Fruit fly (Drosophila melanogaster): Measurements from ENCODE around the gene Nsf2.

The Nsf2 gene

dm6 chr3R:13811737-13812136, 26.1 kb downstream of the Nsf2 start:
- TF ChIP-seq Hr38 (GFP tag; optimal IDR thresholded peaks at IDR 0.05): no peak
- no peak for TF ChIP-seq fd59A (GFP tag; optimal IDR thresholded peaks at IDR 0.05)
- no peak for TF ChIP-seq CG3919 (GFP tag; optimal IDR thresholded peaks at IDR 0.05)
- no peak for TF ChIP-seq Eip93F (GFP tag; optimal IDR thresholded peaks at IDR 0.05)
- TF ChIP-seq Ets21C (GFP tag; optimal IDR thresholded peaks at IDR 0.05): no peak
- no peak for TF ChIP-seq achi (GFP tag; optimal IDR thresholded peaks at IDR 0.05)
- TF ChIP-seq pdm3 (GFP tag; optimal IDR thresholded peaks at IDR 0.05): no peak
- TF ChIP-seq CG6808 (GFP tag; optimal IDR thresholded peaks at IDR 0.05): no peak
- no peak for TF ChIP-seq CG11902 (GFP tag; optimal IDR thresholded peaks at IDR 0.05)
- no peak for TF ChIP-seq CG10669 (GFP tag; optimal IDR thresholded peaks at IDR 0.05)
- no peak for TF ChIP-seq cyc (GFP tag; optimal IDR thresholded peaks at IDR 0.05)
- no peak for TF ChIP-seq Gug (GFP tag; IDR thresholded peaks at IDR 0.05)
- no peak for TF ChIP-seq Hr39 (GFP tag; optimal IDR thresholded peaks at IDR 0.05)
- no peak for TF ChIP-seq vri (GFP tag; optimal IDR thresholded peaks at IDR 0.05)
- TF ChIP-seq fkh (GFP tag; optimal IDR thresholded peaks at IDR 0.05): no peak

DNA sequence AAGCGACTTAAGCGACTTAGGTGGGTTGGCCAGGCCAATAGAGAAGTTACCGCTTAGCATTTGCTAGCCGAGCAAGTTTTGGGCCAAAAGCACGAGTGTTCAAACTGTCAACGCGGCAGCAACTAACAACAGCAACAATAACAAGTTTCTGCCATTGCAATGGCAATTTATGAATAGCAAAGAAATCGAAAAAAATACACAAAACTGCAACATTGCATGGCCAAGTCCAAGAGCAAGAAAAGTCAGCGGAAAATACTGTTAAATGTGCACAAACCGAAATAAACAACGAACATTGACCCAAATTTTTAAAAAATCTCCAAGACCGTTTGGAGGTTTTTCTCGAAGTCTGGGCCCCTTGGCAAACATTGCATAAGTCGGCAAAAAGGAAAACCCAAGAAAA, 27.5 kb downstream of the Nsf2 start:
- TF ChIP-seq dsx (GFP tag; optimal IDR thresholded peaks at IDR 0.05; ENCODE audit: poor library complexity, severe bottlenecking) (no peak), CG3919 (GFP tag; optimal IDR thresholded peaks at IDR 0.05) (no peak), CG31627 (GFP tag; optimal IDR thresholded peaks at IDR 0.05) (no peak), Smox (GFP tag; optimal IDR thresholded peaks at IDR 0.05) (no peak), Sox14 (GFP tag; optimal IDR thresholded peaks at IDR 0.05) (no peak), Ets96B (tag; optimal IDR thresholded peaks at IDR 0.05) (no peak), CG11294 (GFP tag; IDR thresholded peaks at IDR 0.05) (no peak), cyc (GFP tag; optimal IDR thresholded peaks at IDR 0.05) (no peak), CG10631 (GFP tag; optimal IDR thresholded peaks at IDR 0.05) (no peak), acj6 (GFP tag; optimal IDR thresholded peaks at IDR 0.05) (no peak), salr (GFP tag; optimal IDR thresholded peaks at IDR 0.05) (no peak), CG16779 (tag; optimal IDR thresholded peaks at IDR 0.05) (no peak)

dm6 chr3R:13809261-13809660, 28.5 kb downstream of the Nsf2 start:
- TF ChIP-seq net (GFP tag; optimal IDR thresholded peaks at IDR 0.05): no peak
- no peak for TF ChIP-seq fkh (GFP tag; optimal IDR thresholded peaks at IDR 0.05)
- no peak for TF ChIP-seq Gug (GFP tag; IDR thresholded peaks at IDR 0.05)
- no peak for TF ChIP-seq cyc (GFP tag; optimal IDR thresholded peaks at IDR 0.05)
- no peak for TF ChIP-seq CG8632 (GFP tag; optimal IDR thresholded peaks at IDR 0.05)
- no peak for TF ChIP-seq svp (GFP tag)
- TF ChIP-seq salr (GFP tag; optimal IDR thresholded peaks at IDR 0.05): no peak
- no peak for TF ChIP-seq CG3032 (tag; optimal IDR thresholded peaks at IDR 0.05)
- no peak for TF ChIP-seq Sox14 (GFP tag; optimal IDR thresholded peaks at IDR 0.05)
- no peak for TF ChIP-seq dac (GFP tag; optimal IDR thresholded peaks at IDR 0.05)
- TF ChIP-seq CG10631 (GFP tag; optimal IDR thresholded peaks at IDR 0.05): no peak
- no peak for TF ChIP-seq Ets21C (GFP tag; optimal IDR thresholded peaks at IDR 0.05)
- no peak for TF ChIP-seq Eip78C (GFP tag)
- no peak for TF ChIP-seq CG4318 (GFP tag; optimal IDR thresholded peaks at IDR 0.05)
- TF ChIP-seq dsx (GFP tag; optimal IDR thresholded peaks at IDR 0.05; ENCODE audit: poor library complexity, severe bottlenecking): no peak
- no peak for TF ChIP-seq esn (GFP tag; optimal IDR thresholded peaks at IDR 0.05)
- TF ChIP-seq lz (GFP tag; optimal IDR thresholded peaks at IDR 0.05): no peak
- TF ChIP-seq CG9139 (GFP tag; optimal IDR thresholded peaks at IDR 0.05): no peak
- no peak for TF ChIP-seq achi (GFP tag; optimal IDR thresholded peaks at IDR 0.05)
- TF ChIP-seq Lpt (GFP tag; optimal IDR thresholded peaks at IDR 0.05): no peak

DNA sequence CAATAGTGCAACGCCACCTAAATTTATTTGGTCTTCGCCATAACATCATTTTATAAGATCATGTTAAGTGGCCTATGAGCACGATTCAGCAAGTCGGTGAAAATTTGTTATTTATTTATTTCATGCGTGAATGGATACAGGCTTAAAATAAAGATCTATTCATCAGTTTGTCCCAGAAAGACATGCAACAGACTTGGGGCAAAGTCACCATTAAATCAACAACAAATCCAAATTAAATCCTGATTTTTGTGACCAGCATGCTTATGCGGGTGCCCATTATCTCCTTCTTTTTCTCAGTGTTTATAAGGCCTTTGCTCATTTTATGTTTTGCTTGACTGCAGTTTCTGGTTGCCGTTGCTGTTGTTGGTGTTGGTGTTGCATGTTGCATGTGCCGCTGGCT, 29.9 kb downstream of the Nsf2 start:
- no peak for TF ChIP-seq fd85E (GFP tag; optimal IDR thresholded peaks at IDR 0.05)
- TF ChIP-seq svp (GFP tag): peak; percentile 68
- TF ChIP-seq achi (GFP tag; optimal IDR thresholded peaks at IDR 0.05): peak; percentile 70
- no peak for TF ChIP-seq CG1621 (tag; optimal IDR thresholded peaks at IDR 0.05)
- peak; percentile 68 for TF ChIP-seq pdm3 (GFP tag; optimal IDR thresholded peaks at IDR 0.05)
- TF ChIP-seq CG3032 (tag; optimal IDR thresholded peaks at IDR 0.05): peak; percentile 43
- TF ChIP-seq topi (GFP tag; optimal IDR thresholded peaks at IDR 0.05): peak; percentile 53
- no peak for TF ChIP-seq Hr38 (GFP tag; optimal IDR thresholded peaks at IDR 0.05)
- TF ChIP-seq CG6808 (GFP tag; optimal IDR thresholded peaks at IDR 0.05): peak; percentile 47
- peak; percentile 49 for TF ChIP-seq CG7368 (GFP tag; optimal IDR thresholded peaks at IDR 0.05)
- peak; percentile 37 for TF ChIP-seq Sox15 (GFP tag; optimal IDR thresholded peaks at IDR 0.05)
- TF ChIP-seq Blimp-1 (GFP tag; optimal IDR thresholded peaks at IDR 0.05): no peak
- peak; percentile 74 for TF ChIP-seq CG10631 (GFP tag; optimal IDR thresholded peaks at IDR 0.05)
- TF ChIP-seq CG8319 (GFP tag; optimal IDR thresholded peaks at IDR 0.05): peak; percentile 31
- TF ChIP-seq Ets96B (tag; optimal IDR thresholded peaks at IDR 0.05): peak; percentile 41
- TF ChIP-seq acj6 (GFP tag; optimal IDR thresholded peaks at IDR 0.05): peak; percentile 51
- no peak for TF ChIP-seq CG11902 (GFP tag; optimal IDR thresholded peaks at IDR 0.05)
- TF ChIP-seq CG4318 (GFP tag; optimal IDR thresholded peaks at IDR 0.05): peak; percentile 83
- peak; percentile 37 for TF ChIP-seq CG31627 (GFP tag; optimal IDR thresholded peaks at IDR 0.05)
- peak; percentile 44; the same call in 1 of the 2 replicates for TF ChIP-seq Gug (GFP tag; IDR thresholded peaks at IDR 0.05)
- TF ChIP-seq Eip78C (GFP tag): peak; percentile 94
- no peak for TF ChIP-seq fkh (GFP tag; optimal IDR thresholded peaks at IDR 0.05)
- peak; percentile 90 for TF ChIP-seq CG32006 (GFP tag; optimal IDR thresholded peaks at IDR 0.05)
- peak; percentile 42 for TF ChIP-seq Hr39 (GFP tag; optimal IDR thresholded peaks at IDR 0.05)

Measured in whole organism, prepupa.